Worm (Caenorhabditis elegans): Measurements from ENCODE around the gene F29B9.7.

DNA sequence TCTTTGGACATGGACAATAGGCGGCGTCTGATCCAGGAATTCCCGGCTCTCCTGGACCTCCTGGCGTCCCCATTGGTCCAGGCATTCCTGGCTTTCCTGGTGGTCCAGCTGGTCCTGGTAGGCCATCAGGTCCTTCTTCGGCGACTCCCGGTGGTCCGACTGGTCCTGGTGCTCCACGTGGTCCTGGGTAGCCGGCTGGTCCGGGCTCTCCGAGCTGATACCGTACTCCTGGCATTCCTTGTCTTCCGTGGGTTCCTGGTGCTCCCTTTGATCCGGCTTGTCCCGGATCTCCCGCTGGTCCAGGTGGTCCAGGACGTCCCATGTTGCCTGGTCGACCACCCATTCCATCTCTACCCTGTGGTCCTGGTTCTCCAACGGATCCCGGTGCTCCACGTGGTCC, 6.4 kb downstream of the F29B9.7 start:
- TF ChIP-seq ztf-23 (GFP tag; IDR thresholded peaks at IDR 0.05) = no peak
- TF ChIP-seq klf-2 (GFP tag; conservative IDR thresholded peaks at IDR 0.05) = no peak
- no peak for TF ChIP-seq ref-1 (GFP tag; conservative IDR thresholded peaks at IDR 0.05)
- no peak for TF ChIP-seq flt-1 (GFP tag; IDR thresholded peaks at IDR 0.05)
- TF ChIP-seq cog-1 (tag; optimal IDR thresholded peaks at IDR 0.05) = no peak
